Fruit fly (Drosophila melanogaster) whole organism, wandering third instar larva: Measurements from ENCODE around the gene Pten.

Experiments
- OdsH ChIP-seq: fragments of 200-800 bp; sonication (Bioruptor generic); optimal IDR thresholded peaks from 2 replicates; lab custom pipeline; 2016; ENCODE audit warnings: missing biosample characterization, mild to moderate bottlenecking, missing genetic modification characterization
- br ChIP-seq: fragments of 200-800 bp; sonication (Bioruptor generic); optimal IDR thresholded peaks from 2 replicates; lab custom pipeline; 2016; ENCODE audit warnings: missing biosample characterization, missing genetic modification characterization
- lola ChIP-seq: fragments of >200 bp; optimal IDR thresholded peaks from 2 replicates; lab custom pipeline; 2017; ENCODE audit warnings: missing biosample characterization, missing genetic modification characterization
- pan ChIP-seq: fragments of >200 bp; optimal IDR thresholded peaks from 2 replicates; lab custom pipeline; 2017

DNA sequence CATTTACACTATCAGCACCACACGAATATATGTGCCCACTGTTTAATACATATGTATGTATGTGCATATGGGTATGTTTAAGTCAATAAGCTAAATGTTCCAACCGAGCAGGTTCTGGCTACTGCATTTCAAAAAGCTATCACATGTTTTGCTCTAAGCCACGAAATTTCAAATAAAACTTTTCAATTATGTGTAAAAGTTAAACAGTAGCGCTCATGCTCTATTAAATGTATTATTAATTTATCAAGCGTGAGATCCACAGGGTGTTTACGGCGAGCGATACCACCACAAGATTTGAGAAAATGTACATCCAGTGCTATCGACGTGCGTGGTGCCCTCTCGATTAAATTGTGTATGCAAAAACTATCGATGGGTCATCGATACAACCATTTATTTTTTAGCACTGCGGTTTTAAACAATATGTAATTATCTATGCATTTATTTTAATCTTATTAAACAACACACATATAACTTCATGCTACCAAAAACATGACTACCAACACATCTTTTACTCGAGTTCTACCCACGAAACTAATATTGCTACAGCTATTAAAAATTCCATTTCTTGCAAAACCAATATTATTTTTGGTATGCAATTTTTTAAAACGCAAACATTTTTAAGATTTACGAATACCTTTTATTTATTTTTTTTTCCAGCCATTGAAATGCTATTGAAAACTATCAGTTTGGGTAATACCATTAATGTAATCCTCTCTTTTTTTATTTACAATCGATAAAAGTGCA, at the start of gene Pten:
- TF ChIP-seq OdsH (GFP tag; lab: Kevin White, UChicago) (no peak), pan (no peak), lola (GFP tag; lab: Kevin White, UChicago) (no peak), br (GFP tag; lab: Kevin White, UChicago) (no peak)
